Fruit fly (Drosophila melanogaster): ENCODE data around the gene CheA87a.

The CheA87a gene

DNA sequence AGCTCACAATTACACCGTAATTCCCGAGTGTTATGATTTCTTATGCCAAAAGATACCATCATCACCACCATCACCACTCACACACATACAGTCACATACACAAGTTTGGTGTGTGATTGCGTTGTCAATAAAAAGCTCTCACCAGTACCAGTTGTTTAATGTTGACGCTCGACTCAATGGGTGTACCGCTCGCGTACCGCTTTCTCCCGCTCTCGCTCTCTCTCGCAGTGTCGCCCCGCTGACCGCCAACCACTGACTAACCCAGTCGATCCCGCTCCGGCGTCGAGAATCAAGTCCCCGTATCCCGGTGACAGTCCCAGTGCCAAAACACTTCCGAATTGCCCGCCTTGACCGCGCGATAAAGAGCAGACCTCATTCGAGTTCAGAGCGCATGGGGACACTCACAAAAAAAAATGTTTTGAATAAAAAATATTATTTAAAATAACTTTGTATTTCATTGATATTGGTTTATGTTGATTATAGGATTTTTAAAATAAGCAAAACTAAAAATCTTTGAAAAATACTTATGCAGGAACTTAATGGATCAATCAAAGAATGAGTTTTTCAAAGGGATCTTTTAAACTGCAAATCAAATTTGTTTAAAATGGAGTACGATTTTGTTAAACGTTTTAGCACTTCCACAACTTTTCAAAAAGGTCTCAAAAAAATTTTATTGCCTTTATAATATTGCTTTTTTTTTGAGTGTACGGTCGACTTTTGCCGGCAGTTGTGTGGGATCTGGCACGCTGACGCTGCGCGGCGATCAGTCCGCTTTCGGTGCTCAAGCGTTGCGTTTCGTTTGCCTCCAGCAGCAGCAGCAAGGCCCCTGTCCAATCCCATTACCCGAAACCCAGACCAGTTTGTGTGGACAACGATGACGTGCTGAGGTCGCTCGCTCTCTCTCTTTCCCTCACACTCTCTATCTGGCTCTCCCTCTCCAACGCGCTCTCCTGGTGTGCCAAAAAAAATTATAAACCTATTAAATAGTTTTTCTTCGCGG is 5.0 kb upstream of the CheA87a start, which contains the start of gene Dic1 (continued):
- peak; percentile 72 for TF ChIP-seq CG15073 (GFP tag; optimal IDR thresholded peaks at IDR 0.05)
- peak; percentile 91 for TF ChIP-seq Mad (GFP tag; optimal IDR thresholded peaks at IDR 0.05)
- peak; percentile 93 for TF ChIP-seq zen (tag; optimal IDR thresholded peaks at IDR 0.05)
- peak; percentile 85 for TF ChIP-seq ttk (GFP tag; IDR thresholded peaks at IDR 0.05)
- TF ChIP-seq CG1233 (GFP tag; optimal IDR thresholded peaks at IDR 0.05) = peak; percentile 97
- peak; percentile 29 for TF ChIP-seq pfk (GFP tag; optimal IDR thresholded peaks at IDR 0.05)
- peak; percentile 96 for TF ChIP-seq sqz (GFP tag; optimal IDR thresholded peaks at IDR 0.05)
- peak; percentile 88 for TF ChIP-seq HmgZ (tag; optimal IDR thresholded peaks at IDR 0.05)
- no peak for TF ChIP-seq fd102C (GFP tag; optimal IDR thresholded peaks at IDR 0.05)
- peak; percentile 83 for TF ChIP-seq CG30020 (tag; optimal IDR thresholded peaks at IDR 0.05)
- peak; percentile 84 for TF ChIP-seq emc (GFP tag; optimal IDR thresholded peaks at IDR 0.05)
- TF ChIP-seq Hr39 (optimal IDR thresholded peaks at IDR 0.05) = no peak
- peak; percentile 98 for TF ChIP-seq CG11504 (tag; optimal IDR thresholded peaks at IDR 0.05)
- TF ChIP-seq Opbp (GFP tag; IDR thresholded peaks at IDR 0.05; ENCODE audit: partially characterized antibody) = peak; percentile 52; the same call in 1 of the 3 replicates
- peak; percentile 95 for TF ChIP-seq Camta (GFP tag; optimal IDR thresholded peaks at IDR 0.05)
- TF ChIP-seq kay (GFP tag; optimal IDR thresholded peaks at IDR 0.05) = peak; percentile 91
- TF ChIP-seq CG3407 (GFP tag; optimal IDR thresholded peaks at IDR 0.05) = peak; percentile 93
- peak; percentile 49 for TF ChIP-seq wek (GFP tag; optimal IDR thresholded peaks at IDR 0.05)
- TF ChIP-seq unpg (GFP tag; optimal IDR thresholded peaks at IDR 0.05) = peak; percentile 95
- TF ChIP-seq Mrtf (GFP tag; IDR thresholded peaks at IDR 0.05) = peak; percentile 90
- TF ChIP-seq CG13296 (GFP tag; optimal IDR thresholded peaks at IDR 0.05) = peak; percentile 98
- TF ChIP-seq ac (GFP tag; optimal IDR thresholded peaks at IDR 0.05) = peak; percentile 74
- TF ChIP-seq sima (GFP tag; optimal IDR thresholded peaks at IDR 0.05) = peak; percentile 59
- TF ChIP-seq Scr (GFP tag; IDR thresholded peaks at IDR 0.05; ENCODE audit: partially characterized antibody) = peak; percentile 17; the same call in 1 of the 2 replicates
- TF ChIP-seq Hmr (GFP tag; optimal IDR thresholded peaks at IDR 0.05) = peak; percentile 98
- TF ChIP-seq CG11093 (GFP tag; IDR thresholded peaks at IDR 0.05) = peak; percentile 90
- TF ChIP-seq Fer1 (GFP tag; optimal IDR thresholded peaks at IDR 0.05) = peak; percentile 98
- no peak for TF ChIP-seq BEAF-32 (GFP tag; optimal IDR thresholded peaks at IDR 0.05)
- peak; percentile 79 for TF ChIP-seq rib (GFP tag; IDR thresholded peaks at IDR 0.05)
- TF ChIP-seq CG6654 (GFP tag; optimal IDR thresholded peaks at IDR 0.05) = peak; percentile 90
- TF ChIP-seq Hey (tag; optimal IDR thresholded peaks at IDR 0.05) = peak; percentile 54
- TF ChIP-seq dati (GFP tag; IDR thresholded peaks at IDR 0.05) = peak; percentile 77
- no peak for TF ChIP-seq pita (GFP tag; optimal IDR thresholded peaks at IDR 0.05)
- TF ChIP-seq Ets65A (GFP tag) = peak; percentile 98
- peak; percentile 83 for TF ChIP-seq H15 (GFP tag; IDR thresholded peaks at IDR 0.05)
- TF ChIP-seq Six4 (GFP tag; optimal IDR thresholded peaks at IDR 0.05) = peak; percentile 93
- no peak for TF ChIP-seq br (optimal IDR thresholded peaks at IDR 0.05)
- peak; percentile 93 for TF ChIP-seq Aef1 (GFP tag; IDR thresholded peaks at IDR 0.05)
- peak; percentile 18 for TF ChIP-seq fd64A (GFP tag; optimal IDR thresholded peaks at IDR 0.05)
- TF ChIP-seq CG15269 (tag; optimal IDR thresholded peaks at IDR 0.05) = peak; percentile 97
- TF ChIP-seq CG32767 (GFP tag; IDR thresholded peaks at IDR 0.05) = peak; percentile 92
- TF ChIP-seq Deaf1 (tag; optimal IDR thresholded peaks at IDR 0.05) = peak; percentile 85
- peak; percentile 93 for TF ChIP-seq Bteb2 (GFP tag; optimal IDR thresholded peaks at IDR 0.05)
- TF ChIP-seq CG9876 (GFP tag; optimal IDR thresholded peaks at IDR 0.05) = peak; percentile 84
- peak; percentile 96 for TF ChIP-seq grau (tag; optimal IDR thresholded peaks at IDR 0.05)
- TF ChIP-seq CG33557 (GFP tag; optimal IDR thresholded peaks at IDR 0.05) = peak; percentile 90
- peak; percentile 95 for TF ChIP-seq nau (GFP tag; optimal IDR thresholded peaks at IDR 0.05)
- peak; percentile 85 for TF ChIP-seq Bdp1 (GFP tag; optimal IDR thresholded peaks at IDR 0.05)
- peak; percentile 57 for TF ChIP-seq dimm (GFP tag; IDR thresholded peaks at IDR 0.05)

Measured in whole organism, embryonic.